Worm (Caenorhabditis elegans): ENCODE measurements around the gene fbxa-79.

ce11 chrIII:1271378-1271926 lies 36.6 kb downstream of the fbxa-79 start, which contains the start of gene fbxa-31:
- no peak for TF ChIP-seq lsy-2 (tag; optimal IDR thresholded peaks at IDR 0.05)
- TF ChIP-seq ZK546.5 (tag; optimal IDR thresholded peaks at IDR 0.05), result no peak
- TF ChIP-seq unc-39 (tag; optimal IDR thresholded peaks at IDR 0.05), result no peak
- no peak for TF ChIP-seq aly-2 (tag; optimal IDR thresholded peaks at IDR 0.05)
- no peak for TF ChIP-seq nhr-42 (GFP tag; IDR thresholded peaks at IDR 0.05)
